Fruit fly (Drosophila melanogaster) whole organism, embryonic: ENCODE results near the gene CG32040.
A peak's percentile ranks its signal among the peaks of the same experiment; 100 is the strongest.

ENCODE experiments used
- CG10321 ChIP-seq: fragments of 200-800 bp; sonication (Bioruptor generic); IDR thresholded peaks from 2 replicates; pipeline ENCODE4 v1.3.6; 2022; ENCODE audit warnings: missing biosample characterization, missing genetic modification characterization
- CG10543 ChIP-seq: fragments of 200-800 bp; sonication (Bioruptor generic); optimal IDR thresholded peaks from 3 replicates; lab custom pipeline; 2017; ENCODE audit warnings: missing biosample characterization, mild to moderate bottlenecking, missing genetic modification characterization, moderate library complexity
- CG11696 ChIP-seq: fragments of 200-800 bp; sonication (Bioruptor generic); IDR thresholded peaks from 2 replicates; pipeline ENCODE4 v1.3.6; 2022; ENCODE audit warnings: missing biosample characterization, missing genetic modification characterization
- CG1233 ChIP-seq: fragments of 200-800 bp; sonication (Bioruptor generic); optimal IDR thresholded peaks from 4 replicates; lab custom pipeline; 2018; ENCODE audit warnings: missing biosample characterization, mild to moderate bottlenecking, missing genetic modification characterization
- CG13624 ChIP-seq: fragments of 200-800 bp; sonication (Bioruptor generic); optimal IDR thresholded peaks from 2 replicates; lab custom pipeline; 2016; ENCODE audit warnings: missing biosample characterization, missing genetic modification characterization
- CG14860 ChIP-seq: fragments of 200-800 bp; sonication (Bioruptor generic); IDR thresholded peaks from 3 replicates; pipeline ENCODE4 v1.3.6; 2022; ENCODE audit warnings: missing biosample characterization, missing genetic modification characterization; ENCODE audit not compliant: partially characterized antibody
- CG1529 ChIP-seq: fragments of 200-800 bp; sonication (Bioruptor generic); optimal IDR thresholded peaks from 3 replicates; lab custom pipeline; 2018; ENCODE audit warnings: missing biosample characterization, missing genetic modification characterization
- CG15514 ChIP-seq: fragments of 200-800 bp; sonication (Bioruptor generic); optimal IDR thresholded peaks from 3 replicates; lab custom pipeline; 2017; ENCODE audit warnings: missing biosample characterization, missing genetic modification characterization, mild to moderate bottlenecking, moderate library complexity, missing genetic modification reagents
- CG31224 ChIP-seq: fragments of 200-800 bp; sonication (Bioruptor generic); IDR thresholded peaks from 2 replicates; pipeline ENCODE4 v1.3.6; 2022; ENCODE audit warnings: missing biosample characterization, missing genetic modification characterization
- CG3281 ChIP-seq: fragments of 200-800 bp; sonication (Bioruptor generic); optimal IDR thresholded peaks from 3 replicates; lab custom pipeline; 2017; ENCODE audit warnings: missing biosample characterization, mild to moderate bottlenecking, missing genetic modification characterization
- CG3995 ChIP-seq: fragments of 200-800 bp; sonication (Bioruptor generic); optimal IDR thresholded peaks from 3 replicates; lab custom pipeline; 2016; ENCODE audit warnings: missing biosample characterization, missing genetic modification characterization
- CG4328 ChIP-seq: fragments of 200-800 bp; sonication (Bioruptor generic); optimal IDR thresholded peaks from 3 replicates; lab custom pipeline; 2017; ENCODE audit warnings: missing biosample characterization, missing genetic modification reagents, missing genetic modification characterization
- CG4707 ChIP-seq: fragments of 200-800 bp; sonication (Bioruptor generic); optimal IDR thresholded peaks from 2 replicates; lab custom pipeline; 2018; ENCODE audit warnings: missing biosample characterization, mild to moderate bottlenecking, missing genetic modification characterization, moderate library complexity
- CG8290 ChIP-seq, 3 experiments: fragments of 200-800 bp; sonication (Bioruptor generic); optimal IDR thresholded peaks; 2 replicates each; lab custom pipeline; 2016 to 2019; ENCODE audit warnings: missing biosample characterization in 3 of 3, missing genetic modification characterization in 3 of 3, mild to moderate bottlenecking in 2 of 3, moderate library complexity in 1 of 3
- CG9437 ChIP-seq: fragments of 200-800 bp; sonication (Bioruptor generic); optimal IDR thresholded peaks from 2 replicates; lab custom pipeline; 2018; ENCODE audit warnings: missing biosample characterization, mild to moderate bottlenecking, missing genetic modification characterization
- CG9932 ChIP-seq: fragments of 200-800 bp; sonication (Bioruptor generic); IDR thresholded peaks from 2 replicates; pipeline ENCODE4 v1.3.6; 2022; ENCODE audit warnings: missing biosample characterization, missing genetic modification characterization
- D ChIP-seq, 2 experiments: fragments of 200-800 bp in 1 of 2; fragments of >200 bp in 1 of 2; sonication (Bioruptor generic) in 1 of 2; optimal IDR thresholded peaks; 2 replicates in 1 of 2; 3 replicates in 1 of 2; lab custom pipeline; 2017; ENCODE audit warnings: mild to moderate bottlenecking in 1 of 2, missing biosample characterization in 1 of 2, missing genetic modification characterization in 1 of 2, missing genetic modification reagents in 1 of 2
- GATAe ChIP-seq: fragments of 200-800 bp; sonication (Bioruptor generic); conservative IDR thresholded peaks from 2 replicates; pipeline ENCODE4 v1.3.6; 2022; ENCODE audit warnings: missing biosample characterization, missing genetic modification characterization
- HLH3B ChIP-seq: fragments of 200-800 bp; sonication (Bioruptor generic); IDR thresholded peaks from 2 replicates; pipeline ENCODE4 v1.3.6; 2022; ENCODE audit warnings: missing biosample characterization, missing genetic modification characterization
- Hey ChIP-seq: fragments of 200-800 bp; sonication (Bioruptor generic); optimal IDR thresholded peaks from 3 replicates; lab custom pipeline; 2018; ENCODE audit warnings: missing biosample characterization, mild to moderate bottlenecking, missing genetic modification characterization
- Hmx ChIP-seq: fragments of 200-800 bp; sonication (Bioruptor generic); optimal IDR thresholded peaks from 2 replicates; lab custom pipeline; 2016; ENCODE audit warnings: missing biosample characterization, missing genetic modification characterization
- Myb ChIP-seq: fragments of 200-800 bp; sonication (Bioruptor generic); optimal IDR thresholded peaks from 2 replicates; lab custom pipeline; 2016; ENCODE audit warnings: missing biosample characterization, missing genetic modification characterization
- Ravus ChIP-seq: fragments of 200-800 bp; sonication (Bioruptor generic); IDR thresholded peaks from 2 replicates; pipeline ENCODE4 v1.3.6; 2022; ENCODE audit warnings: missing biosample characterization, missing genetic modification characterization
- Tbp ChIP-seq: fragments of >200 bp; optimal IDR thresholded peaks from 2 replicates; lab custom pipeline; 2018; ENCODE audit warnings: missing biosample characterization, missing genetic modification characterization
- Usf ChIP-seq: fragments of 200-800 bp; sonication (Bioruptor generic); optimal IDR thresholded peaks from 2 replicates; lab custom pipeline; 2017; ENCODE audit warnings: missing genotype, missing biosample characterization, missing genetic modification characterization
- YL-1 ChIP-seq: fragments of 200-800 bp; sonication (Bioruptor generic); optimal IDR thresholded peaks from 3 replicates; lab custom pipeline; 2017; ENCODE audit warnings: missing biosample characterization, mild to moderate bottlenecking, missing genetic modification characterization
- abd-A ChIP-seq: fragments of 200-800 bp; sonication (Bioruptor generic); optimal IDR thresholded peaks from 3 replicates; lab custom pipeline; 2019; ENCODE audit warnings: missing biosample characterization, mild to moderate bottlenecking, missing genetic modification characterization, moderate library complexity
- al ChIP-seq: fragments of 200-800 bp; sonication (Bioruptor generic); IDR thresholded peaks from 2 replicates; pipeline ENCODE4 v1.3.6; 2022; ENCODE audit warnings: missing biosample characterization, missing genetic modification characterization
- bbx ChIP-seq: fragments of 200-800 bp; sonication (Bioruptor generic); IDR thresholded peaks from 2 replicates; pipeline ENCODE4 v1.3.6; 2022; ENCODE audit warnings: missing biosample characterization, missing genetic modification characterization; ENCODE audit not compliant: partially characterized antibody
- chn ChIP-seq: fragments of 200-800 bp; sonication (Bioruptor generic); optimal IDR thresholded peaks from 2 replicates; lab custom pipeline; 2016; ENCODE audit warnings: missing biosample characterization, missing genetic modification characterization
- ci ChIP-seq: fragments of 200-800 bp; sonication (Bioruptor generic); IDR thresholded peaks from 3 replicates; pipeline ENCODE4 v1.3.6; 2022; ENCODE audit warnings: missing biosample characterization, missing genetic modification characterization
- dmrt99B ChIP-seq: fragments of 200-800 bp; sonication (Bioruptor generic); optimal IDR thresholded peaks from 2 replicates; lab custom pipeline; 2018; ENCODE audit warnings: missing biosample characterization, mild to moderate bottlenecking, missing genetic modification characterization, moderate library complexity
- gce ChIP-seq: fragments of 200-800 bp; sonication (Bioruptor generic); IDR thresholded peaks from 3 replicates; pipeline ENCODE4 v1.3.6; 2022; ENCODE audit warnings: missing biosample characterization, missing genetic modification characterization
- insv ChIP-seq, 2 experiments: fragments of 200-800 bp; sonication (Bioruptor generic); optimal IDR thresholded peaks; 3 replicates each; lab custom pipeline; 2016 to 2018; ENCODE audit warnings: missing biosample characterization in 2 of 2, missing genetic modification characterization in 2 of 2
- klu ChIP-seq: fragments of 200-800 bp; sonication (Bioruptor generic); IDR thresholded peaks from 2 replicates; pipeline ENCODE4 v1.3.6; 2022; ENCODE audit warnings: missing biosample characterization, missing genetic modification characterization
- mirr ChIP-seq: fragments of 200-800 bp; sonication (Bioruptor generic); optimal IDR thresholded peaks from 3 replicates; lab custom pipeline; 2018; ENCODE audit warnings: missing biosample characterization, mild to moderate bottlenecking, missing genetic modification characterization
- nau ChIP-seq: fragments of 200-800 bp; sonication (Bioruptor generic); optimal IDR thresholded peaks from 3 replicates; lab custom pipeline; 2017; ENCODE audit warnings: missing biosample characterization, mild to moderate bottlenecking, missing genetic modification characterization, missing genetic modification reagents
- onecut ChIP-seq: fragments of 200-800 bp; sonication (Bioruptor generic); IDR thresholded peaks from 2 replicates; pipeline ENCODE4 v1.3.6; 2022; ENCODE audit warnings: missing biosample characterization, missing genetic modification characterization
- pan ChIP-seq, 4 experiments: fragments of >200 bp in 3 of 4; fragments of 200-800 bp in 1 of 4; sonication (Bioruptor generic) in 1 of 4; optimal IDR thresholded peaks in 3 of 4; IDR thresholded peaks in 1 of 4; 2 replicates each; pipeline versions ENCODE4 v1.3.6 to Lab custom; 2017 to 2022; ENCODE audit warnings: missing biosample characterization in 2 of 4, missing genetic modification characterization in 2 of 4, mixed read lengths in 1 of 4
- schlank ChIP-seq: fragments of 200-800 bp; sonication (Bioruptor generic); optimal IDR thresholded peaks from 2 replicates; lab custom pipeline; 2018; ENCODE audit warnings: missing biosample characterization, mild to moderate bottlenecking, missing genetic modification characterization
- sd ChIP-seq: fragments of 200-800 bp; sonication (Bioruptor generic); optimal IDR thresholded peaks from 3 replicates; lab custom pipeline; 2018; ENCODE audit warnings: missing biosample characterization, mild to moderate bottlenecking, missing genetic modification characterization, moderate library complexity
- sens ChIP-seq: fragments of 200-800 bp; sonication (Bioruptor generic); peaks from one replicate; lab custom pipeline; 2016; ENCODE audit warnings: missing biosample characterization, missing genetic modification characterization
- sima ChIP-seq: fragments of 200-800 bp; sonication (Bioruptor generic); optimal IDR thresholded peaks from 2 replicates; lab custom pipeline; 2016; ENCODE audit warnings: missing biosample characterization, missing genetic modification characterization
- slbo ChIP-seq: fragments of 200-800 bp; sonication (Bioruptor generic); IDR thresholded peaks from 2 replicates; pipeline ENCODE4 v1.3.6; 2022; ENCODE audit warnings: missing biosample characterization, missing genetic modification characterization
- sob ChIP-seq: fragments of 200-800 bp; sonication (Bioruptor generic); IDR thresholded peaks from 2 replicates; pipeline ENCODE4 v1.3.6; 2022; ENCODE audit warnings: missing biosample characterization, missing genetic modification characterization
- sr ChIP-seq: fragments of 200-800 bp; sonication (Bioruptor generic); IDR thresholded peaks from 3 replicates; pipeline ENCODE4 v1.3.6; 2022; ENCODE audit warnings: missing biosample characterization, missing genetic modification characterization
- tgo ChIP-seq: fragments of 200-800 bp; sonication (Bioruptor generic); IDR thresholded peaks from 3 replicates; pipeline ENCODE4 v1.3.6; 2022; ENCODE audit warnings: missing biosample characterization, missing genetic modification characterization
- ttk ChIP-seq: fragments of 200-800 bp; sonication (Bioruptor generic); IDR thresholded peaks from 2 replicates; pipeline ENCODE4 v2.1.2; 2022; ENCODE audit warnings: missing biosample characterization, missing genetic modification characterization
- unpg ChIP-seq: fragments of 200-800 bp; sonication (Bioruptor generic); optimal IDR thresholded peaks from 3 replicates; lab custom pipeline; 2018; ENCODE audit warnings: missing biosample characterization, mild to moderate bottlenecking, missing genetic modification characterization, moderate library complexity
- zfh1 ChIP-seq: fragments of 200-800 bp; sonication (Bioruptor generic); IDR thresholded peaks from 3 replicates; pipeline ENCODE4 v1.3.6; 2022; ENCODE audit warnings: missing biosample characterization, missing genetic modification characterization

The CG32040 gene

dm6 chr3L:9335711-9336110 lies 18.1 kb upstream of the CG32040 start (continued):
- TF ChIP-seq ci (GFP tag; lab: Robert Waterston, UW): 0 out of 3 replicates have a peak, but pooled peaks have one; percentile 32
- peak; percentile 36 for TF ChIP-seq sd
- no peak for TF ChIP-seq unpg
- TF ChIP-seq CG4707: no peak
- peak; percentile 41; the same call in 1 of the 3 replicates for TF ChIP-seq tgo (GFP tag; lab: Robert Waterston, UW)
- no peak for TF ChIP-seq Hey (tag; lab: Kevin White, UChicago)
- TF ChIP-seq CG14860: no peak
- TF ChIP-seq zfh1: no peak
- 0 out of 2 replicates have a peak, but pooled peaks have one; percentile 32 for TF ChIP-seq bbx
- TF ChIP-seq sob (GFP tag; lab: Robert Waterston, UW): no peak
- peak; percentile 47 for TF ChIP-seq CG9437 (GFP tag; lab: Kevin White, UChicago)
- 0 out of 2 replicates have a peak, but pooled peaks have one; percentile 4 for TF ChIP-seq CG31224 (GFP tag; lab: Robert Waterston, UW)
- peak; percentile 62; the same call in 2 of the 3 replicates for TF ChIP-seq sr (GFP tag; lab: Robert Waterston, UW)
- TF ChIP-seq mirr (GFP tag; lab: Kevin White, UChicago): peak; percentile 43
- TF ChIP-seq sens (GFP tag; lab: Kevin White, UChicago): no peak
- TF ChIP-seq CG15514 (GFP tag; lab: Kevin White, UChicago): peak; percentile 7
- peak; percentile 31; the same call in 1 of the 2 replicates for TF ChIP-seq CG9932 (GFP tag; lab: Robert Waterston, UW)
- TF ChIP-seq GATAe: peak; percentile 61; the same call in 1 of the 2 replicates
- TF ChIP-seq chn: no peak
- no peak for TF ChIP-seq Tbp (GFP tag; lab: Kevin White, UChicago)
- no peak for TF ChIP-seq Ravus (GFP tag; lab: Robert Waterston, UW)
- no peak for TF ChIP-seq CG11696 (GFP tag; lab: Robert Waterston, UW)
- TF ChIP-seq CG1529 (GFP tag; lab: Kevin White, UChicago): no peak
- peak; percentile 24 for TF ChIP-seq CG10543 (GFP tag; lab: Kevin White, UChicago)
- TF ChIP-seq ttk (GFP tag; lab: Robert Waterston, UW): peak; percentile 72
- TF ChIP-seq Hmx (GFP tag; lab: Kevin White, UChicago): no peak
- TF ChIP-seq CG8290 (GFP tag; optimal IDR thresholded peaks at IDR 0.05; lab: Kevin White, UChicago): no peak
- peak in 1 of 2 experiments; percentile 23 for TF ChIP-seq CG8290 (tag; optimal IDR thresholded peaks at IDR 0.05; lab: Kevin White, UChicago)
- no peak for TF ChIP-seq dmrt99B
- peak; percentile 9 for TF ChIP-seq CG3281
- no peak for TF ChIP-seq Myb (GFP tag; lab: Kevin White, UChicago)
- peak; percentile 29 for TF ChIP-seq nau
- no peak for TF ChIP-seq onecut
- no peak for TF ChIP-seq pan (optimal IDR thresholded peaks at IDR 0.05; lab: Kevin White, UChicago)
- TF ChIP-seq pan (GFP tag; optimal IDR thresholded peaks at IDR 0.05 in 1 of 2, IDR thresholded peaks at IDR 0.05 in 1 of 2): peak in 1 of 2 experiments; percentile 52
- no peak for TF ChIP-seq CG1233
- TF ChIP-seq klu (GFP tag; lab: Robert Waterston, UW): peak; percentile 46; the same call in 1 of the 2 replicates
- TF ChIP-seq HLH3B (GFP tag; lab: Robert Waterston, UW): 0 out of 2 replicates have a peak, but pooled peaks have one; percentile 37
- TF ChIP-seq D (optimal IDR thresholded peaks at IDR 0.05; lab: Kevin White, UChicago): no peak
- no peak for TF ChIP-seq D (GFP tag; optimal IDR thresholded peaks at IDR 0.05; lab: Kevin White, UChicago)
- peak; percentile 44 for TF ChIP-seq CG10321 (GFP tag; lab: Robert Waterston, UW)
- TF ChIP-seq Usf (GFP tag; lab: Kevin White, UChicago): no peak
- TF ChIP-seq sima (GFP tag; lab: Kevin White, UChicago): no peak
- TF ChIP-seq al (GFP tag; lab: Robert Waterston, UW): no peak
- peak; percentile 50 for TF ChIP-seq slbo (GFP tag; lab: Robert Waterston, UW)
- TF ChIP-seq insv (GFP tag; optimal IDR thresholded peaks at IDR 0.05; lab: Kevin White, UChicago): no peak
- peak; percentile 43 for TF ChIP-seq abd-A (tag; lab: Kevin White, UChicago)
- TF ChIP-seq CG4328 (GFP tag; lab: Kevin White, UChicago): no peak
- TF ChIP-seq schlank: no peak
- no peak for TF ChIP-seq YL-1 (GFP tag; lab: Kevin White, UChicago)
- TF ChIP-seq CG13624 (GFP tag; lab: Kevin White, UChicago): no peak
- TF ChIP-seq CG3995 (GFP tag; lab: Kevin White, UChicago): no peak
- TF ChIP-seq gce: no peak
